Fruit fly (Drosophila melanogaster) S2 (cell line): ENCODE measurements around the gene Gr77a.

Experiments used
- CG8478 ChIP-seq: fragments of >200 bp; optimal IDR thresholded peaks from 2 replicates; lab custom pipeline; 2018
- CTCF ChIP-seq, 2 experiments: fragments of >200 bp; optimal IDR thresholded peaks; 2 replicates each; lab custom pipeline; 2018

dm6 chr3L:20713800-20714199 is 25.4 kb downstream of the Gr77a start, which contains the start of gene CG34260:
- TF ChIP-seq CG8478 (lab: Kevin White, UChicago) (no peak), CTCF (optimal IDR thresholded peaks at IDR 0.05; lab: Kevin White, UChicago) (no peak)
